Fruit fly (Drosophila melanogaster) whole organism, pupa: ENCODE results near the gene CG8289.

Experiments
- CG10348 ChIP-seq: fragments of 200-800 bp; sonication (Bioruptor generic); IDR thresholded peaks from 2 replicates; pipeline ENCODE4 v1.3.6; 2022; ENCODE audit warnings: missing biosample characterization, missing genetic modification characterization
- CG12605 ChIP-seq: fragments of 200-800 bp; sonication (Bioruptor generic); IDR thresholded peaks from 2 replicates; pipeline ENCODE4 v1.3.6; 2022; ENCODE audit warnings: missing biosample characterization, missing genetic modification characterization
- CG13204 ChIP-seq: fragments of 200-800 bp; sonication (Bioruptor generic); optimal IDR thresholded peaks from 2 replicates; lab custom pipeline; 2018; ENCODE audit warnings: missing biosample characterization, mild to moderate bottlenecking, missing genetic modification characterization, moderate library complexity
- CG14655 ChIP-seq: fragments of 200-800 bp; sonication (Bioruptor generic); optimal IDR thresholded peaks from 3 replicates; lab custom pipeline; 2017; ENCODE audit warnings: mild to moderate bottlenecking, missing biosample characterization, missing genetic modification reagents, missing genetic modification characterization
- CG15710 ChIP-seq: fragments of 200-800 bp; sonication (Bioruptor generic); optimal IDR thresholded peaks from 2 replicates; lab custom pipeline; 2018; ENCODE audit warnings: missing biosample characterization, mild to moderate bottlenecking, missing genetic modification characterization, moderate library complexity
- CG17806 ChIP-seq: fragments of 200-800 bp; sonication (Bioruptor generic); optimal IDR thresholded peaks from 2 replicates; lab custom pipeline; 2018; ENCODE audit warnings: missing biosample characterization, mild to moderate bottlenecking, missing genetic modification characterization, moderate library complexity
- CG32121 ChIP-seq: fragments of 200-800 bp; sonication (Bioruptor generic); IDR thresholded peaks from 2 replicates; pipeline ENCODE4 v1.3.6; 2022; ENCODE audit warnings: missing biosample characterization, missing genetic modification characterization
- CG34367 ChIP-seq: fragments of 200-800 bp; sonication (Bioruptor generic); optimal IDR thresholded peaks from 2 replicates; lab custom pipeline; 2018; ENCODE audit warnings: missing biosample characterization, mild to moderate bottlenecking, missing genetic modification characterization
- CG4496 ChIP-seq: fragments of 200-800 bp; sonication (Bioruptor generic); IDR thresholded peaks from 3 replicates; pipeline ENCODE4 v1.3.6; 2022; ENCODE audit warnings: missing biosample characterization, missing genetic modification characterization
- CG8159 ChIP-seq: fragments of 200-800 bp; sonication (Bioruptor generic); optimal IDR thresholded peaks from 3 replicates; lab custom pipeline; 2018; ENCODE audit warnings: missing biosample characterization, mild to moderate bottlenecking, missing genetic modification characterization, moderate library complexity
- CG8301 ChIP-seq: fragments of 200-800 bp; sonication (Bioruptor generic); optimal IDR thresholded peaks from 2 replicates; lab custom pipeline; 2018; ENCODE audit warnings: missing biosample characterization, mild to moderate bottlenecking, missing genetic modification characterization
- CG9948 ChIP-seq: fragments of 200-800 bp; sonication (Bioruptor generic); optimal IDR thresholded peaks from 2 replicates; lab custom pipeline; 2018; ENCODE audit warnings: missing biosample characterization, mild to moderate bottlenecking, missing genetic modification characterization, moderate library complexity
- D1 ChIP-seq: fragments of 200-800 bp; sonication (Bioruptor generic); optimal IDR thresholded peaks from 2 replicates; lab custom pipeline; 2018; ENCODE audit warnings: missing biosample characterization, mild to moderate bottlenecking, missing genetic modification characterization, moderate library complexity
- EcR ChIP-seq: fragments of 200-800 bp; sonication (Bioruptor generic); optimal IDR thresholded peaks from 3 replicates; lab custom pipeline; 2019; ENCODE audit warnings: missing biosample characterization, missing genetic modification characterization, mild to moderate bottlenecking, moderate library complexity, missing genetic modification reagents
- Ets98B ChIP-seq: fragments of 200-800 bp; sonication (Bioruptor generic); IDR thresholded peaks from 2 replicates; pipeline ENCODE4 v1.3.6; 2022; ENCODE audit warnings: missing biosample characterization, missing genetic modification characterization
- Pif1A ChIP-seq: fragments of 200-800 bp; sonication (Bioruptor generic); optimal IDR thresholded peaks from 3 replicates; lab custom pipeline; 2016; ENCODE audit warnings: missing biosample characterization, missing genetic modification characterization
- Pif1B ChIP-seq: fragments of 200-800 bp; sonication (Bioruptor generic); optimal IDR thresholded peaks from 3 replicates; lab custom pipeline; 2016; ENCODE audit warnings: missing biosample characterization, missing genetic modification characterization
- Snoo ChIP-seq: fragments of 200-800 bp; sonication (Bioruptor generic); optimal IDR thresholded peaks from 3 replicates; lab custom pipeline; 2017; ENCODE audit warnings: missing biosample characterization, mild to moderate bottlenecking, missing genetic modification characterization, inconsistent platforms
- fd96Ca ChIP-seq: fragments of 200-800 bp; sonication (Bioruptor generic); IDR thresholded peaks from 3 replicates; pipeline ENCODE4 v1.3.6; 2022; ENCODE audit warnings: missing biosample characterization, missing genetic modification characterization
- gl ChIP-seq: fragments of 200-800 bp; sonication (Bioruptor generic); optimal IDR thresholded peaks from 2 replicates; lab custom pipeline; 2018; ENCODE audit warnings: missing biosample characterization, mild to moderate bottlenecking, missing genetic modification characterization
- rn ChIP-seq: fragments of 200-800 bp; sonication (Bioruptor generic); IDR thresholded peaks from 2 replicates; pipeline ENCODE4 v1.3.6; 2022; ENCODE audit warnings: missing biosample characterization, missing genetic modification characterization

CG8289 gene

DNA sequence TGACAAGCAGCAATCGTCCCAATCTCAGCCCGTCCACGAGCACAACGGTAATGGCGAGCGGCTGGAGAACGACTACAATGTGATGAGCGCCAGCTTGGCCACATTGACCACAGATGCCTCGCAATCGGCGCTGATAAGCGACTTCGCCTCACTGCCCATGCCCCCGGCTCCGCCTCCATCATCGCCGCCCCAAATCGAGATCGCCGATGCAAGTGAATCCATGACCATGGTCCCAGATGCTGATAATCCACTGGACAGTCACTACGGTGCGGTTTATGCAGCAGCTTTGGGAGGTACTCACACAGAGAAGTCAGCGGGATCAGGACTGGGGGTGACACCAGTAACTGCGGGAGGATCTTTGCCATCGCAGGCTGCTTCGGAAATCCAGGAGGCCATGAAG, 33.4 kb downstream of the CG8289 start:
- TF ChIP-seq EcR (GFP tag; lab: Kevin White, UChicago) (no peak), CG8301 (tag; lab: Kevin White, UChicago) (no peak), CG15710 (tag; lab: Kevin White, UChicago) (no peak), CG12605 (GFP tag; lab: Robert Waterston, UW) (no peak), Pif1A (no peak), CG4496 (GFP tag; lab: Robert Waterston, UW) (no peak), CG34367 (tag; lab: Kevin White, UChicago) (no peak), Snoo (tag; lab: Kevin White, UChicago) (no peak), Ets98B (no peak), CG17806 (no peak), CG8159 (tag; lab: Kevin White, UChicago) (no peak), CG10348 (no peak), D1 (tag; lab: Kevin White, UChicago) (no peak), CG32121 (GFP tag; lab: Robert Waterston, UW) (no peak), Pif1B (GFP tag; lab: Kevin White, UChicago) (no peak), fd96Ca (GFP tag; lab: Robert Waterston, UW) (no peak), gl (tag; lab: Kevin White, UChicago) (no peak), CG13204 (GFP tag; lab: Kevin White, UChicago) (no peak), rn (GFP tag; lab: Robert Waterston, UW) (no peak), CG9948 (tag; lab: Kevin White, UChicago) (no peak)
- TF ChIP-seq, all 21 proteins: peak for 0

dm6 chrX:17599330-17599729, 36.5 kb downstream of the CG8289 start, which contains the start of gene X11L:
Gene X11L (plus strand): TSS chrX:17599608.
- TF ChIP-seq Snoo (tag; lab: Kevin White, UChicago) (peak; percentile 25), CG10348 (no peak), Ets98B (peak; percentile 68), Pif1B (GFP tag; lab: Kevin White, UChicago) (peak; percentile 30), CG8301 (tag; lab: Kevin White, UChicago) (peak; percentile 33), CG32121 (GFP tag; lab: Robert Waterston, UW) (peak; percentile 72), CG4496 (GFP tag; lab: Robert Waterston, UW) (peak; percentile 74; the same call in 2 of the 3 replicates), CG8159 (tag; lab: Kevin White, UChicago) (peak; percentile 38), CG15710 (tag; lab: Kevin White, UChicago) (peak; percentile 20), CG9948 (tag; lab: Kevin White, UChicago) (peak; percentile 14), CG17806 (peak; percentile 3), rn (GFP tag; lab: Robert Waterston, UW) (peak; percentile 26; the same call in 1 of the 2 replicates), D1 (tag; lab: Kevin White, UChicago) (no peak), fd96Ca (GFP tag; lab: Robert Waterston, UW) (peak; percentile 75), CG13204 (GFP tag; lab: Kevin White, UChicago) (no peak), CG12605 (GFP tag; lab: Robert Waterston, UW) (no peak), CG34367 (tag; lab: Kevin White, UChicago) (peak; percentile 24), Pif1A (peak; percentile 56)

- no peak for TF ChIP-seq CG8159 (tag; lab: Kevin White, UChicago)
- no peak for TF ChIP-seq EcR (GFP tag; lab: Kevin White, UChicago)
- TF ChIP-seq rn (GFP tag; lab: Robert Waterston, UW), result no peak
- TF ChIP-seq CG12605 (GFP tag; lab: Robert Waterston, UW), result no peak
- no peak for TF ChIP-seq Pif1A
- TF ChIP-seq CG17806, result no peak
These were observed 38.2 kb downstream of the CG8289 start for dm6 chrX:17597622-17598021.

- TF ChIP-seq CG4496 (GFP tag; lab: Robert Waterston, UW) (peak; percentile 69; the same call in 2 of the 3 replicates), CG17806 (peak; percentile 69), CG15710 (tag; lab: Kevin White, UChicago) (peak; percentile 69), CG32121 (GFP tag; lab: Robert Waterston, UW) (peak; percentile 74), CG14655 (GFP tag; lab: Kevin White, UChicago) (no peak), CG9948 (tag; lab: Kevin White, UChicago) (peak; percentile 61), gl (tag; lab: Kevin White, UChicago) (peak; percentile 22), fd96Ca (GFP tag; lab: Robert Waterston, UW) (peak; percentile 76; the same call in 1 of the 3 replicates), CG10348 (no peak), rn (GFP tag; lab: Robert Waterston, UW) (peak; percentile 60; the same call in 1 of the 2 replicates), D1 (tag; lab: Kevin White, UChicago) (peak; percentile 27), CG8301 (tag; lab: Kevin White, UChicago) (peak; percentile 36), CG13204 (GFP tag; lab: Kevin White, UChicago) (no peak), CG12605 (GFP tag; lab: Robert Waterston, UW) (no peak; the same call in 1 of the 2 replicates), EcR (GFP tag; lab: Kevin White, UChicago) (no peak), CG34367 (tag; lab: Kevin White, UChicago) (peak; percentile 43), Snoo (tag; lab: Kevin White, UChicago) (peak; percentile 77), CG8159 (tag; lab: Kevin White, UChicago) (peak; percentile 70), Pif1A (peak; percentile 80), Pif1B (GFP tag; lab: Kevin White, UChicago) (peak; percentile 77), Ets98B (peak; percentile 79)
- TF ChIP-seq, all 21 proteins: peak for 16
These were observed 40.0 kb downstream of the CG8289 start for dm6 chrX:17595822-17596221.

dm6 chrX:17594745-17595144, 41.1 kb downstream of the CG8289 start:
- no peak for TF ChIP-seq CG13204 (GFP tag; lab: Kevin White, UChicago)
- TF ChIP-seq CG34367 (tag; lab: Kevin White, UChicago), result peak; percentile 15
- TF ChIP-seq rn (GFP tag; lab: Robert Waterston, UW), result no peak
- peak; percentile 23 for TF ChIP-seq CG9948 (tag; lab: Kevin White, UChicago)
- TF ChIP-seq CG4496 (GFP tag; lab: Robert Waterston, UW), result no peak
- 0 out of 2 replicates have a peak, but pooled peaks have one; percentile 19 for TF ChIP-seq CG32121 (GFP tag; lab: Robert Waterston, UW)
- peak; percentile 10 for TF ChIP-seq CG14655 (GFP tag; lab: Kevin White, UChicago)
- no peak for TF ChIP-seq CG8301 (tag; lab: Kevin White, UChicago)
- TF ChIP-seq CG8159 (tag; lab: Kevin White, UChicago), result peak; percentile 42
- TF ChIP-seq CG15710 (tag; lab: Kevin White, UChicago), result peak; percentile 19
